Worm (Caenorhabditis elegans): ENCODE measurements around the gene ZK666.2.

DNA sequence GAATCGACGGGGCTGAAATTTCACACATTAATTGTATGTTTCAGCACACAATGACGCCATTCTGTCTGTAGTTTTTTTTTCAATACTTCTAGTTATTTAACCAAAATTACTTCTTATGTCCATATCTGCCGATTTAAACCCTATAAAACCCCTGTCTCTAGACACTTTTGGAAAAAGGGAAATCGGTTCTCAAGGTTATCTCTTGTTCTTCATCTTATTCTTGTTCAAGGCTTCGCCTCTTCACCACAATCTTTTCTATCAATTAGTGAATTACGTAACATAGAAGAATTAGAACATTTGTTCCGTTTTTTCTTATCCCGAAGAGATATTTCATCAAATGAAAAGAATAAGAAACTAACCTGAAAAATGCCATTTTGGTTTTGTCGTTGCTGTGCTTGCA lies 29.0 kb upstream of the ZK666.2 start:
- TF ChIP-seq ref-1 (GFP tag; conservative IDR thresholded peaks at IDR 0.05) (no peak), T22C8.4 (GFP tag; IDR thresholded peaks at IDR 0.05) (no peak)

Data from whole organism, midembryonic.